Worm (Caenorhabditis elegans) whole organism, midembryonic: ENCODE results near the gene nas-3.

Experiments used
- ref-1 ChIP-seq: fragments of 200-800 bp; sonication (Bioruptor generic); conservative IDR thresholded peaks from 2 replicates; pipeline ENCODE4 v1.3.6; 2022; ENCODE audit warnings: missing genetic modification reagents, missing genetic modification characterization, missing compliant biosample characterization
- tab-1 ChIP-seq: fragments of 200-800 bp; sonication (Bioruptor generic); IDR thresholded peaks from 2 replicates; pipeline ENCODE4 v1.3.6; 2022; ENCODE audit warnings: missing genetic modification characterization, missing compliant biosample characterization

DNA sequence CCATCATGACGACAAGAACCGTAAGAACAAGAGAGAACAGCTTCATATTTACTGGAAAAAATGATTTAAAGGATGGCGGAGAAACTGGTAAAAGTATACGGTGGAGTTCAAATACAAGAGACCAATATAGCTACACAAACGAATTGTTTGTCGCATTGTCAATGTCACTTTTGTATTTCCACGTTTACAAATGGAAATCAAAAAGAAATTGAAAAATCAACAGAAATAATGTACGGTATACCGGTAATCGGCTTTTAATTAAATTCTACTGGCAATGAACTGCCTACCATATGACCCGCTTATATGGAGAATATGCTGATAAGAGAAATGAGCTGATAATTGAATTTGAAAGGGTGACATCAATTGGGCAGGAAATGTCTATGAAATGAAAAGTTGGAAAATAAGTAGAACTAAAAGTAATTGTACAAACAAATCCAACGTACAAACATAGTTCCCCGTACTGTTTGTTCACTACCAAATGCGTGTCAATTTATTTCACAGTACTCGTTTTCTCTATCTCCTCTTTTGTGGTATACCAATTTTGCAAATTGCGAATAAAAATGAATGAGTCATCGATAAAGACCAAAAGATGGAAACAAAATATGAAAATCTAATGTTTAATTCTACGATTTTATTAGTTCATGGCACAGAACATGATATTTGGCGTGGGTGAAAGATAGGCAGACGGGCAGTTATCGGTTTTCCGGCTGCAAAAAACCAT lies 13.6 kb downstream of the nas-3 start, which contains the start of gene K06A4.7:
- TF ChIP-seq tab-1 (no peak), ref-1 (no peak)
